Fruit fly (Drosophila melanogaster): ENCODE measurements around the gene chm.

dm6 chr2L:7424907-7425689 lies 12.9 kb downstream of the chm start:
- TF ChIP-seq psq (optimal IDR thresholded peaks at IDR 0.05): no peak
- no peak for TF ChIP-seq h (optimal IDR thresholded peaks at IDR 0.05)
- TF ChIP-seq ttk (optimal IDR thresholded peaks at IDR 0.05): no peak
- no peak for TF ChIP-seq Myc (optimal IDR thresholded peaks at IDR 0.05)

All from Kc167 (cell line).